Fruit fly (Drosophila melanogaster) whole organism, wandering third instar larva: ENCODE results near the gene CG14423.

Experiments
- Abd-B ChIP-seq: fragments of >200 bp; optimal IDR thresholded peaks from 2 replicates; lab custom pipeline; 2017; ENCODE audit warnings: missing biosample characterization, missing genetic modification characterization
- CG32264 ChIP-seq: fragments of 200-800 bp; sonication (Bioruptor generic); optimal IDR thresholded peaks from 2 replicates; lab custom pipeline; 2016; ENCODE audit warnings: missing biosample characterization, missing genetic modification characterization
- CG9705 ChIP-seq: fragments of 200-800 bp; sonication (Bioruptor generic); optimal IDR thresholded peaks from 2 replicates; lab custom pipeline; 2018; ENCODE audit warnings: missing biosample characterization, mild to moderate bottlenecking, missing genetic modification characterization
- Dfd ChIP-seq: fragments of >200 bp; optimal IDR thresholded peaks from 2 replicates; lab custom pipeline; 2017; ENCODE audit warnings: missing biosample characterization, missing genetic modification characterization
- Dif ChIP-seq: fragments of 200-275, 200-300 bp; sonication (Bioruptor generic); optimal IDR thresholded peaks from 2 replicates; lab custom pipeline; 2018; ENCODE audit warnings: missing biosample characterization, missing genetic modification characterization; ENCODE audit not compliant: partially characterized antibody
- GATAd ChIP-seq: sonication (Bioruptor generic); optimal IDR thresholded peaks from 2 replicates; lab custom pipeline; 2016; ENCODE audit warnings: missing biosample characterization, missing genetic modification characterization
- HLH106 ChIP-seq: fragments of 200-800 bp; optimal IDR thresholded peaks from 3 replicates; lab custom pipeline; 2019; ENCODE audit warnings: missing biosample characterization, mild to moderate bottlenecking, missing genetic modification characterization, moderate library complexity
- Hnf4 ChIP-seq: fragments of 200-800 bp; sonication (Bioruptor generic); optimal IDR thresholded peaks from 2 replicates; lab custom pipeline; 2016; ENCODE audit warnings: missing biosample characterization, mild to moderate bottlenecking, missing genetic modification characterization
- Hr78 ChIP-seq: fragments of >200 bp; optimal IDR thresholded peaks from 2 replicates; lab custom pipeline; 2017; ENCODE audit warnings: missing biosample characterization, missing genetic modification characterization
- Hr83 ChIP-seq: fragments of 200-300 bp; sonication (Bioruptor generic); optimal IDR thresholded peaks from 2 replicates; lab custom pipeline; 2016; ENCODE audit warnings: missing biosample characterization, mild to moderate bottlenecking, missing genetic modification characterization, moderate library complexity; ENCODE audit not compliant: poor library complexity, severe bottlenecking
- Jra ChIP-seq: sonication (Bioruptor generic); optimal IDR thresholded peaks from 2 replicates; lab custom pipeline; 2016; ENCODE audit warnings: missing biosample characterization, missing genetic modification characterization
- Mio ChIP-seq: sonication (Bioruptor generic); optimal IDR thresholded peaks from 2 replicates; lab custom pipeline; 2016; ENCODE audit warnings: missing biosample characterization, missing genetic modification characterization
- Myc ChIP-seq: fragments of >200 bp; optimal IDR thresholded peaks from 2 replicates; lab custom pipeline; 2017
- N ChIP-seq: fragments of >200 bp; optimal IDR thresholded peaks from 2 replicates; lab custom pipeline; 2018; ENCODE audit warnings: missing biosample characterization, missing external identifiers, missing genetic modification characterization
- OdsH ChIP-seq: fragments of 200-800 bp; sonication (Bioruptor generic); optimal IDR thresholded peaks from 2 replicates; lab custom pipeline; 2016; ENCODE audit warnings: missing biosample characterization, mild to moderate bottlenecking, missing genetic modification characterization
- Rel ChIP-seq, 2 experiments: fragments of 200-800 bp; sonication (Bioruptor generic) in 1 of 2; optimal IDR thresholded peaks; 2 replicates in 1 of 2; 3 replicates in 1 of 2; lab custom pipeline; 2016 to 2019; ENCODE audit warnings: mild to moderate bottlenecking in 2 of 2, missing biosample characterization in 2 of 2, missing genetic modification characterization in 2 of 2, moderate library complexity in 1 of 2
- Sp1 ChIP-seq: fragments of 200-800 bp; sonication (Bioruptor generic); optimal IDR thresholded peaks from 3 replicates; lab custom pipeline; 2019; ENCODE audit warnings: missing biosample characterization, mild to moderate bottlenecking, missing genetic modification characterization, moderate library complexity
- Vsx2 ChIP-seq: fragments of 200-300, 225-300 bp; sonication (Bioruptor generic); optimal IDR thresholded peaks from 2 replicates; lab custom pipeline; 2018; ENCODE audit warnings: missing biosample characterization, missing genetic modification characterization; ENCODE audit not compliant: partially characterized antibody
- br ChIP-seq: fragments of 200-800 bp; sonication (Bioruptor generic); optimal IDR thresholded peaks from 2 replicates; lab custom pipeline; 2016; ENCODE audit warnings: missing biosample characterization, missing genetic modification characterization
- dl ChIP-seq, 2 experiments: fragments of 175-275, 200-275 bp in 1 of 2; fragments of 200-275 bp in 1 of 2; sonication (Bioruptor generic); optimal IDR thresholded peaks; lab custom pipeline; 2018; ENCODE audit warnings: mild to moderate bottlenecking in 2 of 2, missing biosample characterization in 2 of 2, missing genetic modification characterization in 2 of 2, moderate library complexity in 2 of 2; ENCODE audit not compliant: partially characterized antibody in 2 of 2, insufficient read depth in 1 of 2
- dmrt93B ChIP-seq: fragments of 200-800 bp; sonication (Bioruptor generic); optimal IDR thresholded peaks from 2 replicates; lab custom pipeline; 2018; ENCODE audit warnings: missing biosample characterization, mild to moderate bottlenecking, missing genetic modification characterization
- dsf ChIP-seq: sonication (Bioruptor generic); optimal IDR thresholded peaks from 2 replicates; lab custom pipeline; 2016; ENCODE audit warnings: missing biosample characterization, missing genetic modification characterization, borderline replicate concordance
- ey ChIP-seq: fragments of 200-800 bp; sonication (Bioruptor generic); optimal IDR thresholded peaks from 2 replicates; lab custom pipeline; 2016; ENCODE audit warnings: missing biosample characterization, missing genetic modification characterization
- foxo ChIP-seq, 2 experiments: fragments of 200-800 bp; sonication (Bioruptor generic); optimal IDR thresholded peaks; 2 replicates in 1 of 2; 3 replicates in 1 of 2; lab custom pipeline; 2016 to 2017; ENCODE audit warnings: missing biosample characterization in 2 of 2, missing genetic modification characterization in 2 of 2
- h ChIP-seq: fragments of 200-800 bp; sonication (Bioruptor generic); optimal IDR thresholded peaks from 3 replicates; lab custom pipeline; 2016; ENCODE audit warnings: missing biosample characterization, mild to moderate bottlenecking, missing genetic modification characterization
- jim ChIP-seq: fragments of 175-275, 200-325 bp; sonication (Bioruptor generic); optimal IDR thresholded peaks from 2 replicates; lab custom pipeline; 2016; ENCODE audit warnings: missing biosample characterization, mild to moderate bottlenecking, missing genetic modification characterization
- lola ChIP-seq: fragments of >200 bp; optimal IDR thresholded peaks from 2 replicates; lab custom pipeline; 2017; ENCODE audit warnings: missing biosample characterization, missing genetic modification characterization
- pan ChIP-seq: fragments of >200 bp; optimal IDR thresholded peaks from 2 replicates; lab custom pipeline; 2017
- psq ChIP-seq: fragments of 200-800 bp; sonication (Bioruptor generic); optimal IDR thresholded peaks from 3 replicates; lab custom pipeline; 2017; ENCODE audit warnings: missing biosample characterization, mild to moderate bottlenecking, missing genetic modification characterization, moderate library complexity
- rgr ChIP-seq: fragments of 200-800 bp; sonication (Bioruptor generic); optimal IDR thresholded peaks from 3 replicates; lab custom pipeline; 2016; ENCODE audit warnings: missing biosample characterization, mild to moderate bottlenecking, missing genetic modification characterization
- sage ChIP-seq: fragments of 200-800 bp; sonication (Bioruptor generic); optimal IDR thresholded peaks from 2 replicates; lab custom pipeline; 2016; ENCODE audit warnings: missing biosample characterization, mild to moderate bottlenecking, missing genetic modification characterization
- sv ChIP-seq: fragments of 200-800 bp; sonication (Bioruptor generic); optimal IDR thresholded peaks from 3 replicates; lab custom pipeline; 2016; ENCODE audit warnings: missing biosample characterization, missing genetic modification characterization
- tai ChIP-seq: sonication (Bioruptor generic); optimal IDR thresholded peaks from 2 replicates; lab custom pipeline; 2016; ENCODE audit warnings: missing biosample characterization, missing genetic modification characterization
- woc ChIP-seq: sonication (Bioruptor generic); optimal IDR thresholded peaks from 2 replicates; lab custom pipeline; 2016; ENCODE audit warnings: missing biosample characterization, mild to moderate bottlenecking, missing genetic modification characterization

Gene CG14423

DNA sequence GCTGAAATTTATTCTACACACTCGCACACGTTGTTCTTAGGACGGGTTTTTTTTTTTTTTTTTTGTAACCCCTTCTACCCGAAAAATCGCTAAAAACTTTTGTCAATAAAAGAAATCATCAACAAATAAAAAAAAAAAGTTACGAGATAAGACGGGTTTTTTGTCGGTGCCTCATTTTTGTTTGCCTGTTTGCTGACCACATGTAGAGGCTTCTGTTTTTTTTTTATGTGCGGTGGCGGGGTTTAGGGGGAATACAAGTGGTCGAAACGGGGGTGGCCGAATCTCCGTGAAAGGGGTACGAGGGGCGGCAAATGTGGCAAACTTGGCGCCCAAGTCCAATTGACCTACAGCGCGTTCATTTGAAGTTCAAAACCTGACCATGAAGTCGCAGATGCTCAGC, 26.7 kb upstream of the CG14423 start:
- TF ChIP-seq Rel (GFP tag; optimal IDR thresholded peaks at IDR 0.05; lab: Kevin White, UChicago) (no peak), Rel (tag; optimal IDR thresholded peaks at IDR 0.05; lab: Kevin White, UChicago) (peak; percentile 38), jim (peak; percentile 77), Vsx2 (GFP tag; lab: Kevin White, UChicago) (no peak)

DNA sequence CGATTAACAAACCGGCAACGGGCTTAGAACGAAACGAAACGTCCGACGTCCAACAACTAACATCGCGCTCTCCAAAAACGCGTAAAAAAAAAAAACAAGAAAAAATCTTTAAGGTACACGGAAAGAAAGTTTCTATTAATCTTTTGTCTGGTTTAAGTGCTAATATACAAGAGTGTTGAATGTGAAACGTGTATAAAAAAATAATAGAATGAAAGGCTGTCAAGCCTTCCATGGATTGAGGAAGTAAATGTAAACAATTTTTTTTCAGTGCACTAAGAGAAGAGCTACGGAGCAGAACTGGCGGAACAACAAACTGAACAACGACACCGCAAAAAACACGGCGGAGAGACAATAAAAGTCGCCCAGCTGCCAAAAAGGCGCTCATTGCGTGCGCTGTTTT, 25.5 kb upstream of the CG14423 start, which contains the start of gene CG3588:
Gene CG3588, plus strand, starts transcription at position 29 of the 400 bp plus-strand sequence.
- peak; percentile 63 for TF ChIP-seq Hnf4 (GFP tag; lab: Kevin White, UChicago)
- peak; percentile 60 for TF ChIP-seq br (GFP tag; lab: Kevin White, UChicago)
- TF ChIP-seq Vsx2 (GFP tag; lab: Kevin White, UChicago): no peak
- TF ChIP-seq woc (GFP tag; lab: Kevin White, UChicago): peak; percentile 19
- no peak for TF ChIP-seq Mio (GFP tag; lab: Kevin White, UChicago)
- no peak for TF ChIP-seq pan (lab: Kevin White, UChicago)
- TF ChIP-seq h (GFP tag; lab: Kevin White, UChicago): peak; percentile 65
- no peak for TF ChIP-seq dmrt93B (GFP tag; lab: Kevin White, UChicago)
- peak; percentile 57 for TF ChIP-seq ey (GFP tag; lab: Kevin White, UChicago)
- TF ChIP-seq Myc (lab: Kevin White, UChicago): no peak
- no peak for TF ChIP-seq CG32264 (GFP tag; lab: Kevin White, UChicago)
- TF ChIP-seq rgr (GFP tag; lab: Kevin White, UChicago): peak; percentile 63
- TF ChIP-seq HLH106 (tag; lab: Kevin White, UChicago): peak; percentile 63
- TF ChIP-seq Dfd (GFP tag; lab: Kevin White, UChicago): no peak
- TF ChIP-seq Abd-B (GFP tag; lab: Kevin White, UChicago): no peak
- no peak for TF ChIP-seq Hr83 (GFP tag; lab: Kevin White, UChicago)
- no peak for TF ChIP-seq GATAd (GFP tag; lab: Kevin White, UChicago)
- peak; percentile 9 for TF ChIP-seq tai (GFP tag; lab: Kevin White, UChicago)
- TF ChIP-seq Sp1: peak; percentile 49
- no peak for TF ChIP-seq dsf (GFP tag; lab: Kevin White, UChicago)
- no peak for TF ChIP-seq sage
- TF ChIP-seq Hr78: no peak
- TF ChIP-seq sv (GFP tag; lab: Kevin White, UChicago): peak; percentile 6
- peak; percentile 24 for TF ChIP-seq psq (GFP tag; lab: Kevin White, UChicago)
- peak; percentile 54 for TF ChIP-seq OdsH (GFP tag; lab: Kevin White, UChicago)

DNA sequence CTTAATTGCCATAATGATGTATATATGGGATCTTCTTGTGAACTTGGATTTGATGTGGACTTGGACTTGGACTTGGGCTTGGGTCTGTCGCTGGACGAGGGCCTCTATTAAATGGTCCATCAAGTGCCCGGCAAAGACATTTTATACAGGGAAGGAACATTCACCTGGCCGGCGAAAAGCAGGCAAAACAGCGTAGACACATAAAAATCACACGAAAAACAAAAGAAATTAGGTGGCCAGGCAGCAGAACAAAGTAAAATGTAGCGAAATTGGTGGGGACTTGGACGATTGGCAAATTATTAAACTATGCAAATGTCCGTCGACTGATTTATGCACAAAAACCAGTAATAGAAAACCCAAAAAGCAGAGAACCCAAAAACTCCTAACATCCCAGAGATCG, 18.0 kb upstream of the CG14423 start, which contains the start of gene CG14424:
Gene CG14424, minus strand, starts transcription at position 101 of the 400 bp plus-strand sequence.
- TF ChIP-seq N (GFP tag; lab: Kevin White, UChicago): no peak
- TF ChIP-seq GATAd (GFP tag; lab: Kevin White, UChicago): no peak
- no peak for TF ChIP-seq Vsx2 (GFP tag; lab: Kevin White, UChicago)
- TF ChIP-seq OdsH (GFP tag; lab: Kevin White, UChicago): no peak
- no peak for TF ChIP-seq Hr83 (GFP tag; lab: Kevin White, UChicago)

DNA sequence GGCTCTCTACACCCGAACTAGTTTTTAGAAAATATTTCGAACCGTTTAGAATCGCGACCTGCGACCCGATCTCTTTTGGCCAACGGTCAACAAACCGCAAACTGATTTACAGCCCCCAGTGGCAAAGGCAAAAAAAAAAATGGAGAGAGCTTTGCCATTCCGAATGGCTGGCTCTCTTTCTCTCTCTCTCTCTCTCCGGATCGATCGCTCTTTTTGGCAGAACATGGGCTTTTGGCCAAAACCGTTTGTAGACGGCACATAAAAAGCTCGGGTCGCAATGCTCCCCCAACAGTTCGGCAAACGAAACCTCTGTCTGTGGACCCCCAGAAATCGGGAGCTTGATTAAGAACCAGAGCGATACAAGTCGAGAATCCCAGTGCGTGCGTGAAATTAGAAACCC, 15.7 kb upstream of the CG14423 start, which contains the start of gene CG32793:
Gene CG32793, plus strand, starts transcription at position 301 of the 400 bp plus-strand sequence.
- no peak for TF ChIP-seq Vsx2 (GFP tag; lab: Kevin White, UChicago)
- no peak for TF ChIP-seq br (GFP tag; lab: Kevin White, UChicago)
- no peak for TF ChIP-seq h (GFP tag; lab: Kevin White, UChicago)
- TF ChIP-seq foxo (GFP tag; optimal IDR thresholded peaks at IDR 0.05; lab: Kevin White, UChicago): no peak
- TF ChIP-seq woc (GFP tag; lab: Kevin White, UChicago): no peak
- no peak for TF ChIP-seq dsf (GFP tag; lab: Kevin White, UChicago)
- TF ChIP-seq jim: no peak

DNA sequence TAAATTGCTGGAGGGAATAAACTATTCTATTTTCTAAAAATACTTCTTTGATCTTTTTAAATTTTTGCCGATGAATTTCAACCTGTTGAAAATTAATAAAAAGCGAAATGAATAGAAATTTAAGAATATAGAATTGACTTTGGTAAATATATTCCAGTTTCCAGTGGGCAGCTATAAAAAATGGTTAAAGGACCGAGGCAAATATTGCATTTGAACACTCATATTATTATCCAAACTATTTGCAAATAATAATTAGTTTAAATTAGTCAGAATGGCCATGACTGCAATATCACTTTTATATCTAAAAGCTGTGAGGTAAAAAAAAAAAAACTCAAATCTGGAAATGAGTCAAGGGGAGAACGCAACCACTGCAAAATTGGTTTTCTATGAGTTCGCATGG, 10.4 kb upstream of the CG14423 start, which contains the start of gene CG3592:
Gene CG3592, plus strand, starts transcription at position 301 of the 400 bp plus-strand sequence.
- TF ChIP-seq lola (GFP tag; lab: Kevin White, UChicago) (no peak), dl (GFP tag; optimal IDR thresholded peaks at IDR 0.05; lab: Kevin White, UChicago; ENCODE audit: insufficient read depth in 1 of 2, partially characterized antibody in 2 of 2) (no peak), Dif (no peak), OdsH (GFP tag; lab: Kevin White, UChicago) (no peak), CG32264 (GFP tag; lab: Kevin White, UChicago) (no peak), jim (no peak), dmrt93B (GFP tag; lab: Kevin White, UChicago) (no peak), psq (GFP tag; lab: Kevin White, UChicago) (no peak), CG9705 (no peak), GATAd (GFP tag; lab: Kevin White, UChicago) (no peak), HLH106 (tag; lab: Kevin White, UChicago) (no peak), Jra (GFP tag; lab: Kevin White, UChicago) (no peak), Hr83 (GFP tag; lab: Kevin White, UChicago) (no peak), Sp1 (no peak)
